Worm (Caenorhabditis elegans) whole organism, L3 larva: ENCODE results near the gene F28A10.7.

Experiments
- ZK546.5 ChIP-seq: sonication (generic microtip); optimal IDR thresholded peaks from 2 replicates; lab custom pipeline; 2017; ENCODE audit warnings: missing biosample characterization, missing genetic modification characterization
- ceh-16 ChIP-seq: sonication (generic microtip); optimal IDR thresholded peaks from 2 replicates; lab custom pipeline; 2017; ENCODE audit warnings: missing biosample characterization, missing genetic modification characterization
- ceh-9 ChIP-seq: sonication (generic microtip); optimal IDR thresholded peaks from 2 replicates; lab custom pipeline; 2018; ENCODE audit warnings: missing biosample characterization, missing genetic modification characterization
- egl-27 ChIP-seq: sonication (generic microtip); optimal IDR thresholded peaks from 4 replicates; lab custom pipeline; 2017; ENCODE audit warnings: missing biosample characterization, missing genetic modification reagents, missing genetic modification characterization
- elt-3 ChIP-seq, 3 experiments: fragments of 150-350 bp in 1 of 3; sonication (generic microtip) in 2 of 3; optimal IDR thresholded peaks; 2 replicates in 2 of 3; 4 replicates in 1 of 3; lab custom pipeline; 2014 to 2017; ENCODE audit warnings: missing biosample characterization in 3 of 3, missing genetic modification characterization in 3 of 3
- fkh-10 ChIP-seq: sonication (generic microtip); optimal IDR thresholded peaks from 2 replicates; lab custom pipeline; 2017; ENCODE audit warnings: missing biosample characterization, missing genetic modification reagents, missing genetic modification characterization
- fos-1 ChIP-seq: fragments of 150-350 bp; optimal IDR thresholded peaks from 2 replicates; lab custom pipeline; 2014; ENCODE audit warnings: missing biosample characterization, missing genetic modification characterization
- nhr-12 ChIP-seq: fragments of 150-350 bp; optimal IDR thresholded peaks from 2 replicates; lab custom pipeline; 2014; ENCODE audit warnings: missing biosample characterization, missing genetic modification characterization
- nhr-23 ChIP-seq: fragments of 150-350 bp; optimal IDR thresholded peaks from 2 replicates; lab custom pipeline; 2014; ENCODE audit warnings: missing biosample characterization, missing genetic modification reagents, missing genetic modification characterization
- nhr-237 ChIP-seq: fragments of 150-350 bp; optimal IDR thresholded peaks from 2 replicates; lab custom pipeline; 2014; ENCODE audit warnings: missing biosample characterization, missing genetic modification characterization
- snpc-4 ChIP-seq: fragments of 150-350 bp; optimal IDR thresholded peaks from 2 replicates; lab custom pipeline; 2014; ENCODE audit warnings: missing biosample characterization, missing genetic modification characterization
- unc-62 ChIP-seq: fragments of 150-350 bp; sonication (generic microtip); optimal IDR thresholded peaks from 4 replicates; lab custom pipeline; 2014; ENCODE audit warnings: missing biosample characterization, missing genetic modification reagents, missing genetic modification characterization
- zag-1 ChIP-seq: fragments of 150-350 bp; optimal IDR thresholded peaks from 2 replicates; lab custom pipeline; 2014; ENCODE audit warnings: missing biosample characterization, missing genetic modification characterization
- ztf-4 ChIP-seq: fragments of 150-350 bp; optimal IDR thresholded peaks from 2 replicates; lab custom pipeline; 2014; ENCODE audit warnings: missing biosample characterization, missing genetic modification characterization

ce11 chrII:838414-838813, 7.1 kb downstream of the F28A10.7 start, which contains the start of gene F28A10.8:
- no peak for TF ChIP-seq egl-27 (tag; lab: Kevin White, UChicago)
- no peak for TF ChIP-seq zag-1 (tag; lab: Kevin White, UChicago)
- TF ChIP-seq ceh-16 (tag; lab: Kevin White, UChicago), result no peak
- no peak for TF ChIP-seq nhr-12
- TF ChIP-seq fkh-10 (GFP tag; lab: Kevin White, UChicago), result no peak
- TF ChIP-seq nhr-23 (tag; lab: Kevin White, UChicago), result no peak
- TF ChIP-seq unc-62 (GFP tag; lab: Kevin White, UChicago), result no peak
- TF ChIP-seq ceh-9 (tag; lab: Kevin White, UChicago), result no peak
- TF ChIP-seq snpc-4 (tag; lab: Kevin White, UChicago), result no peak
- no peak for TF ChIP-seq elt-3 (tag; optimal IDR thresholded peaks at IDR 0.05; lab: Kevin White, UChicago)
- TF ChIP-seq ztf-4, result no peak
- TF ChIP-seq ZK546.5 (tag; lab: Kevin White, UChicago), result no peak
- TF ChIP-seq nhr-237 (tag; lab: Kevin White, UChicago), result no peak
- TF ChIP-seq fos-1 (tag; lab: Kevin White, UChicago), result no peak
